Fruit fly (Drosophila melanogaster) whole organism, embryonic: Measurements from ENCODE around the gene Spase12.
A peak's percentile ranks its signal among the peaks of the same experiment; 100 is the strongest.

ENCODE experiments used
- Aef1 ChIP-seq: fragments of 200-800 bp; sonication (Bioruptor generic); IDR thresholded peaks from 3 replicates; pipeline ENCODE4 v1.3.6; 2022; ENCODE audit warnings: missing biosample characterization, missing genetic modification characterization
- CG1024 ChIP-seq: fragments of 200-800 bp; sonication (Bioruptor generic); IDR thresholded peaks from 2 replicates; pipeline ENCODE4 v1.3.6; 2022; ENCODE audit warnings: missing biosample characterization, missing genetic modification characterization
- CG10543 ChIP-seq: fragments of 200-800 bp; sonication (Bioruptor generic); optimal IDR thresholded peaks from 3 replicates; lab custom pipeline; 2017; ENCODE audit warnings: missing biosample characterization, mild to moderate bottlenecking, missing genetic modification characterization, moderate library complexity
- CG10565 ChIP-seq: fragments of 200-800 bp; sonication (Bioruptor generic); optimal IDR thresholded peaks from 3 replicates; lab custom pipeline; 2016; ENCODE audit warnings: missing biosample characterization, mild to moderate bottlenecking, missing genetic modification characterization
- CG11456 ChIP-seq: fragments of 200-800 bp; sonication (Bioruptor generic); IDR thresholded peaks from 3 replicates; pipeline ENCODE4 v1.3.6; 2022; ENCODE audit warnings: missing biosample characterization, missing genetic modification characterization
- CG11695 ChIP-seq: fragments of 200-800 bp; sonication (Bioruptor generic); IDR thresholded peaks from 3 replicates; pipeline ENCODE4 v1.3.6; 2022; ENCODE audit warnings: missing biosample characterization, missing genetic modification characterization
- CG12236 ChIP-seq: fragments of 200-800 bp; sonication (Bioruptor generic); optimal IDR thresholded peaks from 2 replicates; lab custom pipeline; 2016; ENCODE audit warnings: missing biosample characterization, missing genetic modification characterization
- CG13123 ChIP-seq: fragments of 200-800 bp; sonication (Bioruptor generic); optimal IDR thresholded peaks from 2 replicates; lab custom pipeline; 2016; ENCODE audit warnings: missing biosample characterization, missing genetic modification characterization
- CG15479 ChIP-seq: fragments of 200-800 bp; sonication (Bioruptor generic); optimal IDR thresholded peaks from 3 replicates; lab custom pipeline; 2019; ENCODE audit warnings: missing biosample characterization, mild to moderate bottlenecking, missing genetic modification characterization, moderate library complexity
- CG3065 ChIP-seq: fragments of 200-800 bp; sonication (Bioruptor generic); optimal IDR thresholded peaks from 2 replicates; lab custom pipeline; 2016; ENCODE audit warnings: missing biosample characterization, missing genetic modification characterization
- CG31441 ChIP-seq: fragments of 200-800 bp; sonication (Bioruptor generic); IDR thresholded peaks from 2 replicates; pipeline ENCODE4 v1.3.6; 2022; ENCODE audit warnings: missing biosample characterization, missing genetic modification characterization
- CG3163 ChIP-seq: fragments of 200-800 bp; sonication (Bioruptor generic); optimal IDR thresholded peaks from 3 replicates; lab custom pipeline; 2016; ENCODE audit warnings: missing biosample characterization, missing genetic modification characterization
- CG33557 ChIP-seq: fragments of 200-800 bp; sonication (Bioruptor generic); optimal IDR thresholded peaks from 2 replicates; lab custom pipeline; 2019; ENCODE audit warnings: missing biosample characterization, mild to moderate bottlenecking, missing genetic modification characterization, moderate library complexity
- CG3726 ChIP-seq: fragments of 200-800 bp; sonication (Bioruptor generic); IDR thresholded peaks from 3 replicates; pipeline ENCODE4, ENCODE4 v1.3.6; 2022; ENCODE audit warnings: missing biosample characterization, missing genetic modification characterization
- CG43689 ChIP-seq: fragments of 200-800 bp; sonication (Bioruptor generic); IDR thresholded peaks from 2 replicates; pipeline ENCODE4 v1.3.6; 2022; ENCODE audit warnings: missing biosample characterization, missing genetic modification characterization
- CG6254 ChIP-seq: fragments of 200-800 bp; sonication (Bioruptor generic); optimal IDR thresholded peaks from 3 replicates; lab custom pipeline; 2017; ENCODE audit warnings: mild to moderate bottlenecking, missing biosample characterization, missing genetic modification reagents, missing genetic modification characterization
- CG6765 ChIP-seq: fragments of 200-800 bp; sonication (Bioruptor generic); optimal IDR thresholded peaks from 3 replicates; lab custom pipeline; 2017; ENCODE audit warnings: missing biosample characterization, mild to moderate bottlenecking, missing genetic modification characterization
- CG7556 ChIP-seq: fragments of 200-800 bp; sonication (Bioruptor generic); optimal IDR thresholded peaks from 2 replicates; lab custom pipeline; 2017; ENCODE audit warnings: missing biosample characterization, mild to moderate bottlenecking, missing genetic modification characterization
- CG8944 ChIP-seq: fragments of 200-800 bp; sonication (Bioruptor generic); optimal IDR thresholded peaks from 3 replicates; lab custom pipeline; 2016; ENCODE audit warnings: missing biosample characterization, missing genetic modification characterization
- Chrac-16 ChIP-seq: fragments of 200-800 bp; sonication (Bioruptor generic); optimal IDR thresholded peaks from 3 replicates; lab custom pipeline; 2016; ENCODE audit warnings: missing biosample characterization, missing genetic modification characterization
- D19A ChIP-seq: fragments of 200-800 bp; optimal IDR thresholded peaks from 3 replicates; lab custom pipeline; 2019; ENCODE audit warnings: missing biosample characterization, mild to moderate bottlenecking, missing genetic modification characterization, moderate library complexity
- Dip3 ChIP-seq: fragments of 200-800 bp; sonication (Bioruptor generic); optimal IDR thresholded peaks from 3 replicates; lab custom pipeline; 2016; ENCODE audit warnings: missing biosample characterization, missing genetic modification characterization
- Drgx ChIP-seq: fragments of 200-800 bp; sonication (Bioruptor generic); IDR thresholded peaks from 2 replicates; pipeline ENCODE4 v1.3.6; 2022; ENCODE audit warnings: missing biosample characterization, missing genetic modification characterization
- Ets65A ChIP-seq: fragments of 200-800 bp; sonication (Bioruptor generic); peaks from one replicate; lab custom pipeline; 2016; ENCODE audit warnings: missing biosample characterization, missing genetic modification characterization
- Gug ChIP-seq: fragments of 200-800 bp; sonication (Bioruptor generic); IDR thresholded peaks from 4 replicates; pipeline ENCODE4 v1.3.6; 2022; ENCODE audit warnings: missing biosample characterization, missing genetic modification characterization
- HLH4C ChIP-seq: fragments of 200-800 bp; sonication (Bioruptor generic); IDR thresholded peaks from 3 replicates; pipeline ENCODE4 v1.3.6; 2022; ENCODE audit warnings: missing biosample characterization, missing genetic modification characterization; ENCODE audit not compliant: partially characterized antibody
- Hr78 ChIP-seq, 2 experiments: fragments of 200-800 bp in 1 of 2; fragments of >200 bp in 1 of 2; sonication (Bioruptor generic) in 1 of 2; optimal IDR thresholded peaks; 2 replicates each; lab custom pipeline; 2017 to 2019; ENCODE audit warnings: missing biosample characterization in 2 of 2, missing genetic modification characterization in 2 of 2, mild to moderate bottlenecking in 1 of 2, moderate library complexity in 1 of 2
- Kr ChIP-seq: fragments of 200-800 bp; sonication (Bioruptor generic); optimal IDR thresholded peaks from 2 replicates; lab custom pipeline; 2017; ENCODE audit warnings: missing biosample characterization, mild to moderate bottlenecking, missing genetic modification characterization
- Lpt ChIP-seq: fragments of >200 bp; optimal IDR thresholded peaks from 2 replicates; lab custom pipeline; 2018; ENCODE audit warnings: missing biosample characterization, missing genetic modification characterization
- MBD-R2 ChIP-seq: fragments of 200-800 bp; sonication (Bioruptor generic); IDR thresholded peaks from 2 replicates; pipeline ENCODE4 v1.3.6; 2022; ENCODE audit warnings: missing biosample characterization, missing genetic modification characterization
- Med ChIP-seq: fragments of 200-800 bp; sonication (Bioruptor generic); peaks from one replicate; lab custom pipeline; 2016; ENCODE audit warnings: missing biosample characterization, missing genetic modification characterization, mild to moderate bottlenecking, inconsistent platforms, moderate library complexity
- Meics ChIP-seq: fragments of 200-800 bp; sonication (Bioruptor generic); optimal IDR thresholded peaks from 2 replicates; lab custom pipeline; 2017; ENCODE audit warnings: missing biosample characterization, mild to moderate bottlenecking, missing genetic modification characterization
- NfI ChIP-seq: fragments of 200-800 bp; sonication (Bioruptor generic); optimal IDR thresholded peaks from 3 replicates; lab custom pipeline; 2018; ENCODE audit warnings: missing biosample characterization, mild to moderate bottlenecking, missing genetic modification characterization, moderate library complexity
- Poxn ChIP-seq: fragments of 200-800 bp; sonication (Bioruptor generic); IDR thresholded peaks from 2 replicates; pipeline ENCODE4 v1.3.6; 2022; ENCODE audit warnings: missing biosample characterization, missing genetic modification characterization
- Sox102F ChIP-seq: fragments of 200-800 bp; sonication (Bioruptor generic); optimal IDR thresholded peaks from 2 replicates; lab custom pipeline; 2018; ENCODE audit warnings: missing biosample characterization, mild to moderate bottlenecking, missing genetic modification characterization, moderate library complexity
- Spps ChIP-seq: fragments of 200-800 bp; sonication (Bioruptor generic); optimal IDR thresholded peaks from 2 replicates; lab custom pipeline; 2018; ENCODE audit warnings: missing biosample characterization, mild to moderate bottlenecking, missing genetic modification characterization
- amos ChIP-seq: fragments of 200-800 bp; sonication (Bioruptor generic); IDR thresholded peaks from 2 replicates; pipeline ENCODE4 v1.3.6; 2022; ENCODE audit warnings: missing biosample characterization, missing genetic modification characterization; ENCODE audit not compliant: partially characterized antibody
- br ChIP-seq: fragments of >200 bp; optimal IDR thresholded peaks from 2 replicates; lab custom pipeline; 2017
- crol ChIP-seq: fragments of 200-800 bp; sonication (Bioruptor generic); IDR thresholded peaks from 2 replicates; pipeline ENCODE4 v1.3.6; 2022; ENCODE audit warnings: missing biosample characterization, missing genetic modification characterization
- emc ChIP-seq: fragments of 200-800 bp; sonication (Bioruptor generic); optimal IDR thresholded peaks from 2 replicates; lab custom pipeline; 2016; ENCODE audit warnings: missing biosample characterization, missing genetic modification characterization
- fd3F ChIP-seq: fragments of 200-800 bp; sonication (Bioruptor generic); optimal IDR thresholded peaks from 2 replicates; lab custom pipeline; 2018; ENCODE audit warnings: missing biosample characterization, mild to moderate bottlenecking, missing genetic modification characterization, moderate library complexity
- ftz-f1 ChIP-seq: fragments of 200-800 bp; sonication (Bioruptor generic); optimal IDR thresholded peaks from 2 replicates; lab custom pipeline; 2016; ENCODE audit warnings: missing biosample characterization, missing genetic modification characterization
- gcm2 ChIP-seq: fragments of 200-800 bp; sonication (Bioruptor generic); optimal IDR thresholded peaks from 2 replicates; lab custom pipeline; 2016; ENCODE audit warnings: missing biosample characterization, missing genetic modification characterization
- gsb-n ChIP-seq: fragments of 200-800 bp; sonication (Bioruptor generic); optimal IDR thresholded peaks from 3 replicates; lab custom pipeline; 2018; ENCODE audit warnings: missing biosample characterization, mild to moderate bottlenecking, missing genetic modification characterization
- lov ChIP-seq, 2 experiments: fragments of 200-800 bp in 1 of 2; fragments of >200 bp in 1 of 2; sonication (Bioruptor generic) in 1 of 2; IDR thresholded peaks in 1 of 2; optimal IDR thresholded peaks in 1 of 2; 2 replicates in 1 of 2; 3 replicates in 1 of 2; pipeline versions ENCODE4 v1.3.6 to Lab custom; 2017 to 2022; ENCODE audit warnings: missing biosample characterization in 1 of 2, missing genetic modification characterization in 1 of 2
- nom ChIP-seq: fragments of 200-800 bp; sonication (Bioruptor generic); optimal IDR thresholded peaks from 2 replicates; lab custom pipeline; 2017; ENCODE audit warnings: missing biosample characterization, missing genetic modification characterization, mild to moderate bottlenecking, moderate library complexity, missing genetic modification reagents
- pita ChIP-seq: fragments of 200-800 bp; sonication (Bioruptor generic); optimal IDR thresholded peaks from 2 replicates; lab custom pipeline; 2017; ENCODE audit warnings: missing biosample characterization, mild to moderate bottlenecking, missing genetic modification characterization
- pros ChIP-seq: fragments of 200-800 bp; sonication (Bioruptor generic); optimal IDR thresholded peaks from 3 replicates; lab custom pipeline; 2019; ENCODE audit warnings: missing biosample characterization, mild to moderate bottlenecking, missing genetic modification characterization, moderate library complexity
- row ChIP-seq: fragments of 200-800 bp; sonication (Bioruptor generic); IDR thresholded peaks from 3 replicates; pipeline ENCODE4 v1.3.6; 2022; ENCODE audit warnings: missing biosample characterization, missing genetic modification characterization
- seq ChIP-seq: fragments of 200-800 bp; sonication (Bioruptor generic); IDR thresholded peaks from 2 replicates; pipeline ENCODE4 v1.3.6; 2022; ENCODE audit warnings: missing biosample characterization, missing genetic modification characterization
- sima ChIP-seq: fragments of 200-800 bp; sonication (Bioruptor generic); optimal IDR thresholded peaks from 2 replicates; lab custom pipeline; 2016; ENCODE audit warnings: missing biosample characterization, missing genetic modification characterization
- slp2 ChIP-seq: fragments of 200-800 bp; sonication (Bioruptor generic); optimal IDR thresholded peaks from 2 replicates; lab custom pipeline; 2016; ENCODE audit warnings: missing biosample characterization, missing genetic modification characterization

Spase12 gene

DNA sequence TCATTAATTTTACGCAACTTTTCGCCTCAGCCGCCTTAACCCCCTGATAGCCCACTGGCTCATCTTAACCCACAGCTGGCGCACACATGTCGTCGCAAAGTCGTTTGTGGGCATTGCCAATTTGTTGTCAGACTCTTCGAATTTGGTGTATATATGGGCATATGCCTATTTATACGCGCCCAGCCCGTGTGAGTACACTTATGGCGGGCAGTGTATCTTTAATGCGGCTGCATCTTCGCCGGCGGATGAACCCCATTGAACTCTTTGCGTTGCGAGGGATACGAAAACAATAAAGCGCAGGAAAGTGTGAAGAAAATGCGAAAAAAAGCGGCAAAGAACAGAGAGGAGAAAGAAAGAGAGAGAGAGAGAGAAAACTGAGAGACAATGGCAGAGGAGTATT is 29.9 kb downstream of the Spase12 start (continued):
- no peak for TF ChIP-seq CG12236
- no peak for TF ChIP-seq ftz-f1 (GFP tag; lab: Kevin White, UChicago)
- TF ChIP-seq gsb-n: no peak
- peak; percentile 18 for TF ChIP-seq Med
- no peak for TF ChIP-seq seq
- no peak for TF ChIP-seq CG10543 (GFP tag; lab: Kevin White, UChicago)
- no peak for TF ChIP-seq CG6765 (GFP tag; lab: Kevin White, UChicago)
- no peak for TF ChIP-seq gcm2 (GFP tag; lab: Kevin White, UChicago)
- no peak for TF ChIP-seq Meics (GFP tag; lab: Kevin White, UChicago)
- no peak for TF ChIP-seq Gug
- 0 out of 3 replicates have a peak, but pooled peaks have one; percentile 8 for TF ChIP-seq CG11456 (GFP tag; lab: Robert Waterston, UW)
- no peak for TF ChIP-seq emc (GFP tag; lab: Kevin White, UChicago)
- TF ChIP-seq pita (GFP tag; lab: Kevin White, UChicago): no peak
- no peak for TF ChIP-seq Aef1 (GFP tag; lab: Robert Waterston, UW)
- TF ChIP-seq CG1024 (GFP tag; lab: Robert Waterston, UW): no peak
- TF ChIP-seq CG3726 (GFP tag; lab: Robert Waterston, UW): 0 out of 3 replicates have a peak, but pooled peaks have one; percentile 33
- no peak for TF ChIP-seq nom (GFP tag; lab: Kevin White, UChicago)
- TF ChIP-seq CG6254 (GFP tag; lab: Kevin White, UChicago): no peak
- TF ChIP-seq Drgx (GFP tag; lab: Robert Waterston, UW): peak; percentile 36; the same call in 1 of the 2 replicates
- no peak for TF ChIP-seq CG13123
- no peak for TF ChIP-seq fd3F (GFP tag; lab: Kevin White, UChicago)
- 0 out of 3 replicates have a peak, but pooled peaks have one; percentile 28 for TF ChIP-seq CG11695 (GFP tag; lab: Robert Waterston, UW)
- no peak for TF ChIP-seq Spps (tag; lab: Kevin White, UChicago)
- no peak for TF ChIP-seq Dip3 (GFP tag; lab: Kevin White, UChicago)
- TF ChIP-seq Kr (GFP tag; lab: Kevin White, UChicago): no peak
- no peak for TF ChIP-seq Lpt
- no peak for TF ChIP-seq CG3163 (GFP tag; lab: Kevin White, UChicago)
- no peak for TF ChIP-seq sima
- TF ChIP-seq MBD-R2 (GFP tag; lab: Robert Waterston, UW): no peak
- TF ChIP-seq amos (GFP tag; lab: Robert Waterston, UW): no peak
- TF ChIP-seq CG15479 (GFP tag; lab: Kevin White, UChicago): no peak
- TF ChIP-seq Ets65A (GFP tag; lab: Kevin White, UChicago): peak; percentile 82
- TF ChIP-seq Chrac-16 (GFP tag; lab: Kevin White, UChicago): no peak
- TF ChIP-seq Sox102F (GFP tag; lab: Kevin White, UChicago): no peak
- no peak for TF ChIP-seq slp2 (GFP tag; lab: Kevin White, UChicago)
- no peak for TF ChIP-seq CG43689 (GFP tag; lab: Robert Waterston, UW)
- 0 out of 3 replicates have a peak, but pooled peaks have one; percentile 20 for TF ChIP-seq HLH4C (GFP tag; lab: Robert Waterston, UW)
- no peak for TF ChIP-seq CG8944
- TF ChIP-seq lov (optimal IDR thresholded peaks at IDR 0.05; lab: Kevin White, UChicago): no peak
- TF ChIP-seq lov (GFP tag; IDR thresholded peaks at IDR 0.05; lab: Robert Waterston, UW): no peak
- no peak for TF ChIP-seq pros (GFP tag; lab: Kevin White, UChicago)
- TF ChIP-seq Hr78 (GFP tag; optimal IDR thresholded peaks at IDR 0.05; lab: Kevin White, UChicago): no peak
- no peak for TF ChIP-seq Poxn
- no peak for TF ChIP-seq CG33557 (GFP tag; lab: Kevin White, UChicago)
- TF ChIP-seq CG3065 (GFP tag; lab: Kevin White, UChicago): no peak
- TF ChIP-seq NfI (GFP tag; lab: Kevin White, UChicago): no peak
- TF ChIP-seq D19A: peak; percentile 24
- TF ChIP-seq CG31441 (GFP tag; lab: Robert Waterston, UW): no peak
- TF ChIP-seq CG7556 (GFP tag; lab: Kevin White, UChicago): no peak
- no peak for TF ChIP-seq CG10565 (GFP tag; lab: Kevin White, UChicago)
- TF ChIP-seq br (lab: Kevin White, UChicago): no peak
- 0 out of 2 replicates have a peak, but pooled peaks have one; percentile 19 for TF ChIP-seq crol (GFP tag; lab: Robert Waterston, UW)
- TF ChIP-seq row (GFP tag; lab: Robert Waterston, UW): peak; percentile 21; the same call in 2 of the 3 replicates
